Comparison of ENCODE assay signal across 5 worm cellular contexts in genomic region chrV:12941797-12942474, ce11.
A peak's percentile ranks its signal among the peaks of the same experiment; 100 is the strongest.
TF ChIP-seq lines count a peak whose summit lies in the region.

TSS of gene T16G1.4 (minus strand) at chrV:12941847.

TF ChIP-seq in whole organism, L1 larva, 84 proteins besides CTCF, POLR2A, EP300 and RAD21:
- TF ChIP-seq lin-35 (GFP tag; optimal IDR thresholded peaks at IDR 0.05; lab: Kevin White, UChicago): peak in 1 of 2 experiments; percentile 22
- TF ChIP-seq elt-2 (tag; optimal IDR thresholded peaks at IDR 0.05; lab: Kevin White, UChicago): peak; percentile 88
- no peak for TF ChIP-seq fkh-8 (tag; optimal IDR thresholded peaks at IDR 0.05; lab: Kevin White, UChicago)
- peak; percentile 8 for TF ChIP-seq nhr-20 (tag; optimal IDR thresholded peaks at IDR 0.05; lab: Kevin White, UChicago)
- no peak for TF ChIP-seq swsn-7 (tag; optimal IDR thresholded peaks at IDR 0.05; lab: Kevin White, UChicago)
- no peak for TF ChIP-seq aha-1 (tag; optimal IDR thresholded peaks at IDR 0.05; lab: Kevin White, UChicago)
- TF ChIP-seq ces-1 (GFP tag; optimal IDR thresholded peaks at IDR 0.05; lab: Kevin White, UChicago): no peak
- TF ChIP-seq efl-1 (optimal IDR thresholded peaks at IDR 0.05; lab: Kevin White, UChicago): no peak
- peak in 1 of 2 experiments; percentile 46 for TF ChIP-seq efl-1 (GFP tag; optimal IDR thresholded peaks at IDR 0.05 in 1 of 2; lab: Kevin White, UChicago)
- TF ChIP-seq mdl-1 (tag; optimal IDR thresholded peaks at IDR 0.05; lab: Kevin White, UChicago): no peak

TF ChIP-seq in whole organism, L2 larva, 48 proteins besides CTCF, POLR2A, EP300 and RAD21:
- TF ChIP-seq gmeb-1 (tag; optimal IDR thresholded peaks at IDR 0.05; lab: Kevin White, UChicago): peak; percentile 37
- TF ChIP-seq sma-9 (GFP tag; optimal IDR thresholded peaks at IDR 0.05; lab: Kevin White, UChicago): peak; percentile 66
- TF ChIP-seq sma-9 (tag; optimal IDR thresholded peaks at IDR 0.05; lab: Kevin White, UChicago): no peak
- TF ChIP-seq nhr-11 (tag; optimal IDR thresholded peaks at IDR 0.05; lab: Kevin White, UChicago): no peak

TF ChIP-seq in whole organism, L3 larva, 47 proteins besides CTCF, POLR2A, EP300 and RAD21:
- TF ChIP-seq pqm-1 (tag; optimal IDR thresholded peaks at IDR 0.05; lab: Kevin White, UChicago): peak; percentile 32
- TF ChIP-seq elt-2 (tag; optimal IDR thresholded peaks at IDR 0.05; lab: Kevin White, UChicago): peak; percentile 73
- no peak for TF ChIP-seq elt-3 (tag; optimal IDR thresholded peaks at IDR 0.05; lab: Kevin White, UChicago)
- no peak for TF ChIP-seq R02D3.7 (tag; optimal IDR thresholded peaks at IDR 0.05; lab: Kevin White, UChicago)
- no peak for TF ChIP-seq ztf-4 (tag; optimal IDR thresholded peaks at IDR 0.05; lab: Kevin White, UChicago)
- no peak for TF ChIP-seq ZK546.5 (tag; optimal IDR thresholded peaks at IDR 0.05; lab: Kevin White, UChicago)
- TF ChIP-seq ceh-9 (tag; optimal IDR thresholded peaks at IDR 0.05; lab: Kevin White, UChicago): no peak
- peak; percentile 2 for TF ChIP-seq pha-4 (tag; optimal IDR thresholded peaks at IDR 0.05; lab: Kevin White, UChicago)
TF ChIP-seq in whole organism, L3 larva: peak in this region for 3.

TF ChIP-seq in whole organism, L4 larva, 104 proteins besides CTCF, POLR2A, EP300 and RAD21:
- TF ChIP-seq madf-9 (GFP tag; conservative IDR thresholded peaks at IDR 0.05; lab: Robert Waterston, UW): no peak
- TF ChIP-seq nhr-28 (tag; optimal IDR thresholded peaks at IDR 0.05; lab: Kevin White, UChicago): peak; percentile 11
- TF ChIP-seq hlh-30 (tag; optimal IDR thresholded peaks at IDR 0.05; lab: Kevin White, UChicago; ENCODE audit: insufficient read depth): peak; percentile 46
- TF ChIP-seq daf-16 (GFP tag; optimal IDR thresholded peaks at IDR 0.05; lab: Kevin White, UChicago): no peak
- peak; percentile 51 for TF ChIP-seq daf-16 (tag; optimal IDR thresholded peaks at IDR 0.05; lab: Kevin White, UChicago)

TF ChIP-seq in whole organism, young adult, 124 proteins besides CTCF, POLR2A, EP300 and RAD21:
- TF ChIP-seq nhr-80 (tag; optimal IDR thresholded peaks at IDR 0.05; lab: Kevin White, UChicago): peak; percentile 2
- no peak for TF ChIP-seq madf-3 (GFP tag; IDR thresholded peaks at IDR 0.05; lab: Robert Waterston, UW)
